Fruit fly (Drosophila melanogaster) whole organism, embryonic: ENCODE measurements around the gene CG3198.
A peak's percentile ranks its signal among the peaks of the same experiment; 100 is the strongest.

Experiments used
- CG10274 ChIP-seq: fragments of 200-800 bp; sonication (Bioruptor generic); optimal IDR thresholded peaks from 3 replicates; lab custom pipeline; 2017; ENCODE audit warnings: missing biosample characterization, mild to moderate bottlenecking, missing genetic modification characterization
- CG10543 ChIP-seq: fragments of 200-800 bp; sonication (Bioruptor generic); optimal IDR thresholded peaks from 3 replicates; lab custom pipeline; 2017; ENCODE audit warnings: missing biosample characterization, mild to moderate bottlenecking, missing genetic modification characterization, moderate library complexity
- CG11696 ChIP-seq: fragments of 200-800 bp; sonication (Bioruptor generic); IDR thresholded peaks from 2 replicates; pipeline ENCODE4 v1.3.6; 2022; ENCODE audit warnings: missing biosample characterization, missing genetic modification characterization
- CG12155 ChIP-seq: fragments of 200-800 bp; sonication (Bioruptor generic); optimal IDR thresholded peaks from 3 replicates; lab custom pipeline; 2016; ENCODE audit warnings: missing biosample characterization, missing genetic modification characterization
- CG12769 ChIP-seq: fragments of 200-800 bp; sonication (Bioruptor generic); optimal IDR thresholded peaks from 2 replicates; lab custom pipeline; 2019; ENCODE audit warnings: missing biosample characterization, mild to moderate bottlenecking, missing genetic modification characterization, moderate library complexity
- CG13424 ChIP-seq: fragments of 200-800 bp; sonication (Bioruptor generic); optimal IDR thresholded peaks from 2 replicates; lab custom pipeline; 2019; ENCODE audit warnings: missing biosample characterization, mild to moderate bottlenecking, missing genetic modification characterization, moderate library complexity
- CG13775 ChIP-seq: fragments of 200-800 bp; sonication (Bioruptor generic); optimal IDR thresholded peaks from 3 replicates; lab custom pipeline; 2017; ENCODE audit warnings: missing biosample characterization, mild to moderate bottlenecking, missing genetic modification characterization
- CG1602 ChIP-seq: fragments of 200-800 bp; sonication (Bioruptor generic); optimal IDR thresholded peaks from 3 replicates; lab custom pipeline; 2016; ENCODE audit warnings: missing biosample characterization, missing genetic modification characterization
- CG17568 ChIP-seq: fragments of 200-800 bp; sonication (Bioruptor generic); optimal IDR thresholded peaks from 2 replicates; lab custom pipeline; 2018; ENCODE audit warnings: missing biosample characterization, mild to moderate bottlenecking, missing genetic modification characterization, moderate library complexity
- CG33213 ChIP-seq: fragments of 200-800 bp; sonication (Bioruptor generic); optimal IDR thresholded peaks from 3 replicates; lab custom pipeline; 2016; ENCODE audit warnings: missing biosample characterization, missing genetic modification characterization
- CG3407 ChIP-seq: fragments of 200-800 bp; sonication (Bioruptor generic); optimal IDR thresholded peaks from 2 replicates; lab custom pipeline; 2018; ENCODE audit warnings: missing biosample characterization, mild to moderate bottlenecking, missing genetic modification characterization
- CG42726 ChIP-seq: fragments of 200-800 bp; sonication (Bioruptor generic); IDR thresholded peaks from 2 replicates; pipeline ENCODE4 v1.3.6; 2022; ENCODE audit warnings: missing biosample characterization, missing genetic modification characterization; ENCODE audit not compliant: partially characterized antibody
- D19A ChIP-seq: fragments of 200-800 bp; optimal IDR thresholded peaks from 3 replicates; lab custom pipeline; 2019; ENCODE audit warnings: missing biosample characterization, mild to moderate bottlenecking, missing genetic modification characterization, moderate library complexity
- Deaf1 ChIP-seq: fragments of 200-800 bp; optimal IDR thresholded peaks from 3 replicates; lab custom pipeline; 2019; ENCODE audit warnings: missing biosample characterization, mild to moderate bottlenecking, missing genetic modification characterization, moderate library complexity
- Drgx ChIP-seq: fragments of 200-800 bp; sonication (Bioruptor generic); IDR thresholded peaks from 2 replicates; pipeline ENCODE4 v1.3.6; 2022; ENCODE audit warnings: missing biosample characterization, missing genetic modification characterization
- HLH4C ChIP-seq: fragments of 200-800 bp; sonication (Bioruptor generic); IDR thresholded peaks from 3 replicates; pipeline ENCODE4 v1.3.6; 2022; ENCODE audit warnings: missing biosample characterization, missing genetic modification characterization; ENCODE audit not compliant: partially characterized antibody
- Med ChIP-seq: fragments of 200-800 bp; sonication (Bioruptor generic); peaks from one replicate; lab custom pipeline; 2016; ENCODE audit warnings: missing biosample characterization, missing genetic modification characterization, mild to moderate bottlenecking, inconsistent platforms, moderate library complexity
- Trl ChIP-seq, 3 experiments: fragments of >200 bp in 2 of 3; fragments of 200-800 bp in 1 of 3; sonication (Bioruptor generic) in 1 of 3; optimal IDR thresholded peaks; 2 replicates in 1 of 3; 3 replicates in 2 of 3; lab custom pipeline; 2016 to 2017; ENCODE audit warnings: missing biosample characterization in 1 of 3, missing genetic modification characterization in 1 of 3
- ato ChIP-seq: fragments of 200-800 bp; sonication (Bioruptor generic); IDR thresholded peaks from 2 replicates; pipeline ENCODE4 v1.3.6; 2022; ENCODE audit warnings: missing biosample characterization, missing genetic modification characterization; ENCODE audit not compliant: partially characterized antibody
- bsh ChIP-seq, 2 experiments: fragments of 200-800 bp; sonication (Bioruptor generic); optimal IDR thresholded peaks; 2 replicates each; lab custom pipeline; 2017 to 2018; ENCODE audit warnings: mild to moderate bottlenecking in 2 of 2, missing biosample characterization in 2 of 2, missing genetic modification characterization in 2 of 2, moderate library complexity in 1 of 2
- caup ChIP-seq: fragments of 200-800 bp; sonication (Bioruptor generic); optimal IDR thresholded peaks from 3 replicates; lab custom pipeline; 2017; ENCODE audit warnings: missing biosample characterization, mild to moderate bottlenecking, missing genetic modification characterization, moderate library complexity; ENCODE audit not compliant: severe bottlenecking
- chinmo ChIP-seq: fragments of 200-800 bp; sonication (Bioruptor generic); IDR thresholded peaks from 4 replicates; pipeline ENCODE4 v1.3.6; 2022; ENCODE audit warnings: missing biosample characterization, missing genetic modification characterization; ENCODE audit not compliant: partially characterized antibody
- da ChIP-seq: fragments of 200-800 bp; sonication (Bioruptor generic); optimal IDR thresholded peaks from 2 replicates; lab custom pipeline; 2016; ENCODE audit warnings: missing biosample characterization, missing genetic modification characterization
- dan ChIP-seq: fragments of 200-800 bp; sonication (Bioruptor generic); IDR thresholded peaks from 2 replicates; pipeline ENCODE4 v1.3.6; 2022; ENCODE audit warnings: missing biosample characterization, missing genetic modification characterization
- dimm ChIP-seq: fragments of 200-800 bp; sonication (Bioruptor generic); IDR thresholded peaks from 2 replicates; pipeline ENCODE4 v1.3.6; 2022; ENCODE audit warnings: missing biosample characterization, missing genetic modification characterization
- dm ChIP-seq: fragments of 200-800 bp; sonication (Bioruptor generic); optimal IDR thresholded peaks from 3 replicates; lab custom pipeline; 2016; ENCODE audit warnings: missing biosample characterization, missing genetic modification characterization
- dysf ChIP-seq: fragments of 200-800 bp; sonication (Bioruptor generic); IDR thresholded peaks from 3 replicates; pipeline ENCODE4 v1.3.6; 2022; ENCODE audit warnings: missing biosample characterization, missing genetic modification characterization
- exex ChIP-seq: fragments of 200-800 bp; sonication (Bioruptor generic); optimal IDR thresholded peaks from 4 replicates; lab custom pipeline; 2018; ENCODE audit warnings: missing biosample characterization, mild to moderate bottlenecking, missing genetic modification characterization, moderate library complexity
- ftz-f1 ChIP-seq: fragments of 200-800 bp; sonication (Bioruptor generic); optimal IDR thresholded peaks from 2 replicates; lab custom pipeline; 2016; ENCODE audit warnings: missing biosample characterization, missing genetic modification characterization
- lab ChIP-seq: fragments of 200-800 bp; sonication (Bioruptor generic); optimal IDR thresholded peaks from 3 replicates; lab custom pipeline; 2017; ENCODE audit warnings: missing biosample characterization, missing genetic modification characterization, mild to moderate bottlenecking, moderate library complexity, missing genetic modification reagents
- mirr ChIP-seq: fragments of 200-800 bp; sonication (Bioruptor generic); optimal IDR thresholded peaks from 3 replicates; lab custom pipeline; 2018; ENCODE audit warnings: missing biosample characterization, mild to moderate bottlenecking, missing genetic modification characterization
- nom ChIP-seq: fragments of 200-800 bp; sonication (Bioruptor generic); optimal IDR thresholded peaks from 2 replicates; lab custom pipeline; 2017; ENCODE audit warnings: missing biosample characterization, missing genetic modification characterization, mild to moderate bottlenecking, moderate library complexity, missing genetic modification reagents
- p53 ChIP-seq: fragments of 200-800 bp; sonication (Bioruptor generic); optimal IDR thresholded peaks from 2 replicates; lab custom pipeline; 2016; ENCODE audit warnings: missing biosample characterization, missing genetic modification characterization
- pan ChIP-seq, 4 experiments: fragments of >200 bp in 3 of 4; fragments of 200-800 bp in 1 of 4; sonication (Bioruptor generic) in 1 of 4; optimal IDR thresholded peaks in 3 of 4; IDR thresholded peaks in 1 of 4; 2 replicates each; pipeline versions ENCODE4 v1.3.6 to Lab custom; 2017 to 2022; ENCODE audit warnings: missing biosample characterization in 2 of 4, missing genetic modification characterization in 2 of 4, mixed read lengths in 1 of 4
- peb ChIP-seq: fragments of 200-800 bp; sonication (Bioruptor generic); IDR thresholded peaks from 2 replicates; pipeline ENCODE4 v1.3.6; 2022; ENCODE audit warnings: missing biosample characterization, missing genetic modification characterization
- pfk ChIP-seq: fragments of 200-800 bp; sonication (Bioruptor generic); optimal IDR thresholded peaks from 2 replicates; lab custom pipeline; 2018; ENCODE audit warnings: missing biosample characterization, mild to moderate bottlenecking, missing genetic modification characterization, moderate library complexity
- psq ChIP-seq: fragments of 200-800 bp; sonication (Bioruptor generic); optimal IDR thresholded peaks from 2 replicates; lab custom pipeline; 2017; ENCODE audit warnings: missing biosample characterization, missing genetic modification characterization
- ranshi ChIP-seq: fragments of 200-800 bp; sonication (Bioruptor generic); IDR thresholded peaks from 2 replicates; pipeline ENCODE4 v1.3.6; 2022; ENCODE audit warnings: missing biosample characterization, missing genetic modification characterization
- repo ChIP-seq: fragments of 200-800 bp; sonication (Bioruptor generic); optimal IDR thresholded peaks from 2 replicates; lab custom pipeline; 2016; ENCODE audit warnings: missing biosample characterization, missing genetic modification characterization
- sens ChIP-seq: fragments of 200-800 bp; sonication (Bioruptor generic); peaks from one replicate; lab custom pipeline; 2016; ENCODE audit warnings: missing biosample characterization, missing genetic modification characterization
- stwl ChIP-seq: fragments of 200-800 bp; sonication (Bioruptor generic); optimal IDR thresholded peaks from 3 replicates; lab custom pipeline; 2018; ENCODE audit warnings: missing biosample characterization, mild to moderate bottlenecking, missing genetic modification characterization, moderate library complexity
- sug ChIP-seq: fragments of 200-800 bp; optimal IDR thresholded peaks from 2 replicates; lab custom pipeline; 2019; ENCODE audit warnings: missing biosample characterization, mild to moderate bottlenecking, missing genetic modification characterization, moderate library complexity
- ttk ChIP-seq: fragments of 200-800 bp; sonication (Bioruptor generic); IDR thresholded peaks from 2 replicates; pipeline ENCODE4 v2.1.2; 2022; ENCODE audit warnings: missing biosample characterization, missing genetic modification characterization
- tup ChIP-seq: fragments of 200-800 bp; sonication (Bioruptor generic); optimal IDR thresholded peaks from 2 replicates; lab custom pipeline; 2016; ENCODE audit warnings: missing biosample characterization, mild to moderate bottlenecking, missing genetic modification characterization, moderate library complexity
- yki ChIP-seq: fragments of >200 bp; optimal IDR thresholded peaks from 3 replicates; lab custom pipeline; 2018

The CG3198 gene

dm6 chrX:6708580-6709199 lies 34.9 kb upstream of the CG3198 start (continued):
- TF ChIP-seq CG12769 (tag; lab: Kevin White, UChicago) (peak; percentile 20), CG10274 (GFP tag; lab: Kevin White, UChicago) (no peak), HLH4C (peak; percentile 45; the same call in 1 of the 3 replicates), Deaf1 (tag; lab: Kevin White, UChicago) (peak; percentile 16), Drgx (no peak), lab (peak; percentile 32), stwl (tag; lab: Kevin White, UChicago) (no peak), da (no peak), CG12155 (GFP tag; lab: Kevin White, UChicago) (no peak), CG10543 (peak; percentile 11), repo (GFP tag; lab: Kevin White, UChicago) (no peak), sens (no peak), CG13775 (no peak), caup (GFP tag; lab: Kevin White, UChicago) (peak; percentile 23), mirr (GFP tag; lab: Kevin White, UChicago) (peak; percentile 91), D19A (tag; lab: Kevin White, UChicago) (no peak)
- TF ChIP-seq, all 482 proteins: peak for 24

dm6 chrX:6708138-6708537 lies 34.4 kb upstream of the CG3198 start:
- TF ChIP-seq ranshi (GFP tag; lab: Robert Waterston, UW) (no peak), bsh (GFP tag; optimal IDR thresholded peaks at IDR 0.05; lab: Kevin White, UChicago) (peak in 1 of 2 experiments; percentile 73), yki (no peak), Trl (optimal IDR thresholded peaks at IDR 0.05; lab: Kevin White, UChicago) (peak in 1 of 2 experiments; percentile 8), Trl (GFP tag; optimal IDR thresholded peaks at IDR 0.05; lab: Kevin White, UChicago) (no peak), nom (peak; percentile 87), Drgx (peak; percentile 56)

- TF ChIP-seq chinmo (GFP tag; lab: Robert Waterston, UW) (0 out of 4 replicates have a peak, but pooled peaks have one; percentile 49), CG17568 (GFP tag; lab: Kevin White, UChicago) (no peak), CG33213 (no peak), CG13775 (no peak), dan (GFP tag; lab: Robert Waterston, UW) (no peak), CG11696 (GFP tag; lab: Robert Waterston, UW) (no peak), Med (GFP tag; lab: Kevin White, UChicago) (peak; percentile 6), dimm (no peak), sug (tag; lab: Kevin White, UChicago) (no peak), dm (no peak), CG13424 (no peak), ftz-f1 (no peak), CG1602 (GFP tag; lab: Kevin White, UChicago) (no peak), dysf (no peak), p53 (no peak), pan (optimal IDR thresholded peaks at IDR 0.05; lab: Kevin White, UChicago) (no peak), pan (GFP tag; optimal IDR thresholded peaks at IDR 0.05 in 1 of 2, IDR thresholded peaks at IDR 0.05 in 1 of 2) (no peak), exex (tag; lab: Kevin White, UChicago) (peak; percentile 18), peb (GFP tag; lab: Robert Waterston, UW) (no peak), pfk (GFP tag; lab: Kevin White, UChicago) (no peak), CG42726 (GFP tag; lab: Robert Waterston, UW) (no peak), ttk (GFP tag; lab: Robert Waterston, UW) (no peak), tup (no peak), Deaf1 (tag; lab: Kevin White, UChicago) (peak; percentile 89), psq (GFP tag; lab: Kevin White, UChicago) (peak; percentile 31), CG3407 (no peak), ato (GFP tag; lab: Robert Waterston, UW) (no peak)
Measured at dm6 chrX:6706570-6707306, 33.0 kb upstream of the CG3198 start.
